Fruit fly (Drosophila melanogaster): ENCODE measurements around the gene CG43922.
A peak's percentile ranks its signal among the peaks of the same experiment; 100 is the strongest.

DNA sequence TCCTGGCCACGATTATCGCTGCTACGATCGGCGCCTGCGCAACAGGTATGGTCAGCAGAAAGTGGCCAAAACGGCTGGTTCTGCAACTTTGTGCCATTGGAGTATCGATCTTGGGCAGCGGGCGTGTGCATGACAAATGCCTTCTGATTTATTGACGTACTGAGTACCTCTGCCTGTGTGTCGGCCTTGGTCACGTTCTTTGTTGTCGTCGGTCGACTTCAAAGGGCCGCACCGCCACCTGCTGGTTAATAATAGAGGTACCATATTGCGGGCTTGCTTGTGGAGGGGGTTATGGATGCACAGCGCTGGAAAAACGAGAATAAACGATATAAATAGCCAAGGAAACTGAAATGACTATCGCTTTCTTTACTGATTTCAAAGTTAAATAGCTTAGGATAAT, 48.9 kb downstream of the CG43922 start:
- TF ChIP-seq CTCF (optimal IDR thresholded peaks at IDR 0.05) (peak; percentile 16 to 20), CG8478 (optimal IDR thresholded peaks at IDR 0.05) (no peak)

Measured in S2 (cell line).